Worm (Caenorhabditis elegans): ENCODE results near the gene W02D7.11.

Gene W02D7.11

ce11 chrV:8284800-8285199 lies 19.5 kb downstream of the W02D7.11 start, which contains the start of gene slc-17.5:
Gene slc-17.5, minus strand, starts transcription at chrV:8284900.
- TF ChIP-seq ahr-1 (tag; optimal IDR thresholded peaks at IDR 0.05): no peak
- no peak for TF ChIP-seq ceh-19 (GFP tag; optimal IDR thresholded peaks at IDR 0.05)
- no peak for TF ChIP-seq nhr-232 (tag; optimal IDR thresholded peaks at IDR 0.05)
- no peak for TF ChIP-seq hlh-30 (tag; optimal IDR thresholded peaks at IDR 0.05; ENCODE audit: insufficient read depth)

ce11 chrV:8282933-8283332 lies 21.4 kb downstream of the W02D7.11 start:
- no peak for TF ChIP-seq unc-42 (tag; optimal IDR thresholded peaks at IDR 0.05)
- TF ChIP-seq unc-55 (GFP tag; optimal IDR thresholded peaks at IDR 0.05): no peak

ce11 chrV:8281646-8282045 lies 22.7 kb downstream of the W02D7.11 start:
- no peak for TF ChIP-seq ahr-1 (tag; optimal IDR thresholded peaks at IDR 0.05)
- TF ChIP-seq tbx-2 (tag; optimal IDR thresholded peaks at IDR 0.05): no peak
- no peak for TF ChIP-seq unc-86 (tag; optimal IDR thresholded peaks at IDR 0.05)
- TF ChIP-seq hlh-6 (tag; optimal IDR thresholded peaks at IDR 0.05): no peak
- TF ChIP-seq ceh-48 (tag; optimal IDR thresholded peaks at IDR 0.05): no peak
- TF ChIP-seq fkh-6 (tag; optimal IDR thresholded peaks at IDR 0.05): no peak

ce11 chrV:8280770-8281169 lies 23.5 kb downstream of the W02D7.11 start, which contains the start of gene str-135:
Gene str-135, minus strand, starts transcription at chrV:8280870.
- TF ChIP-seq elt-2 (tag; optimal IDR thresholded peaks at IDR 0.05): no peak
- no peak for TF ChIP-seq zip-5 (tag; optimal IDR thresholded peaks at IDR 0.05)
- TF ChIP-seq dmd-4 (tag; optimal IDR thresholded peaks at IDR 0.05; ENCODE audit: borderline replicate concordance): no peak
- TF ChIP-seq nhr-232 (tag; optimal IDR thresholded peaks at IDR 0.05): no peak
- no peak for TF ChIP-seq Y22D7AL.16 (tag; optimal IDR thresholded peaks at IDR 0.05)
- TF ChIP-seq C08G9.2 (tag; optimal IDR thresholded peaks at IDR 0.05): no peak
- no peak for TF ChIP-seq ceh-18 (tag; optimal IDR thresholded peaks at IDR 0.05)
- no peak for TF ChIP-seq odd-2 (tag; optimal IDR thresholded peaks at IDR 0.05)
- no peak for TF ChIP-seq unc-3 (GFP tag; conservative IDR thresholded peaks at IDR 0.05)
- no peak for TF ChIP-seq unc-3 (tag; optimal IDR thresholded peaks at IDR 0.05)
- TF ChIP-seq pat-9 (tag; optimal IDR thresholded peaks at IDR 0.05): no peak
- TF ChIP-seq C38D4.7 (GFP tag; optimal IDR thresholded peaks at IDR 0.05): no peak
- no peak for TF ChIP-seq hlh-6 (tag; optimal IDR thresholded peaks at IDR 0.05)
- no peak for TF ChIP-seq ceh-6 (GFP tag; optimal IDR thresholded peaks at IDR 0.05)
- no peak for TF ChIP-seq ceh-34 (tag; optimal IDR thresholded peaks at IDR 0.05)
- TF ChIP-seq mec-3 (tag; optimal IDR thresholded peaks at IDR 0.05; ENCODE audit: borderline replicate concordance): no peak
- TF ChIP-seq fkh-10 (GFP tag; optimal IDR thresholded peaks at IDR 0.05): no peak
- TF ChIP-seq ceh-48 (tag; optimal IDR thresholded peaks at IDR 0.05): no peak
- TF ChIP-seq npax-4 (tag; optimal IDR thresholded peaks at IDR 0.05): no peak
- no peak for TF ChIP-seq che-1 (tag; optimal IDR thresholded peaks at IDR 0.05)

DNA sequence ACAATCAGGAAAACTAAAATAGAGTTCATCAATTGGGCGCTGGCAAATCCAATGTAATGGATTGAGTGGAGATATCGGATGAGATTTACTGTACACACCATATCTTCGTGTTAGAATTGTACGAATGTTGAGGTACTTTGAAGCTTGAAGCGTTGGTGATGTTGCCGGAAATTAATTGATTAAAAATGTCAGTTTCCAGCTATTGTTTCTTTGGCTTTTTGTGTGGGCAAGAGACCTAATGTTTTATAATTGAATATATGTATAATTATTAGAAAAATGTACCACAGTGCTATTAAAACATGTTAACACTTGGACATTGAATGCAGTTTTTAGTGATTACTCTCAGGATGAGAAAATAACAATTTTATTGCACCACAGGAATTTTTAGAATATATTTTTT lies 25.5 kb downstream of the W02D7.11 start, which contains the start of gene str-136:
Gene str-136 (minus strand): TSS at position 101 of the 400 bp plus-strand sequence.
- no peak for TF ChIP-seq ceh-30 (tag; optimal IDR thresholded peaks at IDR 0.05)
- TF ChIP-seq ref-2 (tag; optimal IDR thresholded peaks at IDR 0.05): no peak
- TF ChIP-seq lim-6 (tag; optimal IDR thresholded peaks at IDR 0.05): no peak
- no peak for TF ChIP-seq ama-1 (optimal IDR thresholded peaks at IDR 0.05)
- TF ChIP-seq ceh-24 (tag; optimal IDR thresholded peaks at IDR 0.05): no peak
- TF ChIP-seq ceh-31 (tag; optimal IDR thresholded peaks at IDR 0.05): no peak

ce11 chrV:8271995-8272394 lies 32.3 kb downstream of the W02D7.11 start, which contains the start of gene asp-5:
Gene asp-5, plus strand, starts transcription at chrV:8272385.
- TF ChIP-seq dmd-4 (tag; optimal IDR thresholded peaks at IDR 0.05; ENCODE audit: borderline replicate concordance) (no peak), fkh-6 (tag; optimal IDR thresholded peaks at IDR 0.05) (no peak), ttx-3 (tag; optimal IDR thresholded peaks at IDR 0.05) (no peak), unc-55 (GFP tag; optimal IDR thresholded peaks at IDR 0.05) (no peak), sox-4 (tag; optimal IDR thresholded peaks at IDR 0.05) (no peak), elt-2 (tag; optimal IDR thresholded peaks at IDR 0.05) (peak; percentile 34)
